Fruit fly (Drosophila melanogaster) whole organism, embryonic: ENCODE data around the gene CG2182.

Source experiments
- Abd-B ChIP-seq: fragments of 200-800 bp; sonication (Bioruptor generic); optimal IDR thresholded peaks from 2 replicates; lab custom pipeline; 2018; ENCODE audit warnings: missing biosample characterization, mild to moderate bottlenecking, missing genetic modification characterization, moderate library complexity
- Adf1 ChIP-seq: fragments of 200-800 bp; sonication (Bioruptor generic); IDR thresholded peaks from 2 replicates; pipeline ENCODE4 v1.3.6; 2022; ENCODE audit warnings: missing biosample characterization, missing genetic modification characterization
- Atf-2 ChIP-seq: fragments of 200-800 bp; sonication (Bioruptor generic); optimal IDR thresholded peaks from 2 replicates; lab custom pipeline; 2016; ENCODE audit warnings: missing biosample characterization, missing genetic modification characterization
- Blimp-1 ChIP-seq: fragments of 200-800 bp; sonication (Bioruptor generic); optimal IDR thresholded peaks from 3 replicates; lab custom pipeline; 2018; ENCODE audit warnings: missing biosample characterization, missing genetic modification characterization, mild to moderate bottlenecking, moderate library complexity, missing genetic modification reagents
- C15 ChIP-seq: fragments of 200-800 bp; sonication (Bioruptor generic); IDR thresholded peaks from 3 replicates; pipeline ENCODE4 v1.3.6; 2022; ENCODE audit warnings: missing biosample characterization, missing genetic modification characterization
- CG10462 ChIP-seq: fragments of 200-800 bp; sonication (Bioruptor generic); optimal IDR thresholded peaks from 2 replicates; lab custom pipeline; 2016; ENCODE audit warnings: missing biosample characterization, missing genetic modification characterization
- CG13123 ChIP-seq: fragments of 200-800 bp; sonication (Bioruptor generic); optimal IDR thresholded peaks from 2 replicates; lab custom pipeline; 2016; ENCODE audit warnings: missing biosample characterization, missing genetic modification characterization
- CG17328 ChIP-seq: fragments of 200-800 bp; sonication (Bioruptor generic); IDR thresholded peaks from 2 replicates; pipeline ENCODE4 v1.3.6; 2022; ENCODE audit warnings: missing biosample characterization, missing genetic modification characterization
- CG17802 ChIP-seq: fragments of 200-800 bp; sonication (Bioruptor generic); optimal IDR thresholded peaks from 2 replicates; lab custom pipeline; 2018; ENCODE audit warnings: missing biosample characterization, mild to moderate bottlenecking, missing genetic modification characterization, moderate library complexity
- CG1832 ChIP-seq: fragments of 200-800 bp; sonication (Bioruptor generic); optimal IDR thresholded peaks from 2 replicates; lab custom pipeline; 2017; ENCODE audit warnings: missing biosample characterization, mild to moderate bottlenecking, missing genetic modification characterization, inconsistent platforms
- CG30403 ChIP-seq: fragments of 200-800 bp; sonication (Bioruptor generic); optimal IDR thresholded peaks from 3 replicates; lab custom pipeline; 2016; ENCODE audit warnings: missing biosample characterization, missing genetic modification characterization
- CG30431 ChIP-seq: fragments of 200-800 bp; sonication (Bioruptor generic); optimal IDR thresholded peaks from 2 replicates; lab custom pipeline; 2017; ENCODE audit warnings: missing biosample characterization, missing genetic modification characterization
- CG3065 ChIP-seq: fragments of 200-800 bp; sonication (Bioruptor generic); optimal IDR thresholded peaks from 2 replicates; lab custom pipeline; 2016; ENCODE audit warnings: missing biosample characterization, missing genetic modification characterization
- CG31365 ChIP-seq: fragments of 200-800 bp; sonication (Bioruptor generic); optimal IDR thresholded peaks from 2 replicates; lab custom pipeline; 2018; ENCODE audit warnings: missing biosample characterization, mild to moderate bottlenecking, missing genetic modification characterization
- CG32532 ChIP-seq: fragments of 200-800 bp; sonication (Bioruptor generic); IDR thresholded peaks from 2 replicates; pipeline ENCODE4 v1.3.6; 2022; ENCODE audit warnings: missing biosample characterization, missing genetic modification characterization
- CG3407 ChIP-seq: fragments of 200-800 bp; sonication (Bioruptor generic); optimal IDR thresholded peaks from 2 replicates; lab custom pipeline; 2018; ENCODE audit warnings: missing biosample characterization, mild to moderate bottlenecking, missing genetic modification characterization
- CG34422 ChIP-seq: fragments of 200-800 bp; sonication (Bioruptor generic); IDR thresholded peaks from 3 replicates; pipeline ENCODE4 v1.3.6; 2022; ENCODE audit warnings: missing biosample characterization, missing genetic modification characterization
- CG4617 ChIP-seq: fragments of 200-800 bp; sonication (Bioruptor generic); optimal IDR thresholded peaks from 3 replicates; lab custom pipeline; 2016; ENCODE audit warnings: missing biosample characterization, missing genetic modification characterization, borderline replicate concordance
- CG6765 ChIP-seq: fragments of 200-800 bp; sonication (Bioruptor generic); optimal IDR thresholded peaks from 3 replicates; lab custom pipeline; 2017; ENCODE audit warnings: missing biosample characterization, mild to moderate bottlenecking, missing genetic modification characterization
- CG7271 ChIP-seq: fragments of 200-800 bp; sonication (Bioruptor generic); optimal IDR thresholded peaks from 2 replicates; lab custom pipeline; 2018; ENCODE audit warnings: missing biosample characterization, mild to moderate bottlenecking, missing genetic modification characterization, moderate library complexity
- CG8281 ChIP-seq: fragments of 200-800 bp; sonication (Bioruptor generic); optimal IDR thresholded peaks from 2 replicates; lab custom pipeline; 2018; ENCODE audit warnings: missing biosample characterization, mild to moderate bottlenecking, missing genetic modification characterization, moderate library complexity
- CG8359 ChIP-seq: fragments of 200-800 bp; sonication (Bioruptor generic); optimal IDR thresholded peaks from 2 replicates; lab custom pipeline; 2017; ENCODE audit warnings: missing biosample characterization, mild to moderate bottlenecking, missing genetic modification characterization, borderline replicate concordance
- CoRest ChIP-seq: fragments of 200-800 bp; sonication (Bioruptor generic); optimal IDR thresholded peaks from 3 replicates; lab custom pipeline; 2018; ENCODE audit warnings: missing biosample characterization, mild to moderate bottlenecking, missing genetic modification characterization, moderate library complexity
- Dfd ChIP-seq, 2 experiments: fragments of >200 bp; optimal IDR thresholded peaks; 2 replicates each; lab custom pipeline; 2017; ENCODE audit warnings: missing biosample characterization in 2 of 2, missing genetic modification characterization in 2 of 2
- Doc3 ChIP-seq: fragments of 200-800 bp; sonication (Bioruptor generic); IDR thresholded peaks from 3 replicates; pipeline ENCODE4 v1.3.6; 2022; ENCODE audit warnings: missing biosample characterization, missing genetic modification characterization; ENCODE audit not compliant: partially characterized antibody
- Hr3 ChIP-seq: fragments of 200-800 bp; sonication (Bioruptor generic); optimal IDR thresholded peaks from 3 replicates; lab custom pipeline; 2016; ENCODE audit warnings: missing biosample characterization, missing genetic modification characterization
- Neu2 ChIP-seq: fragments of 200-800 bp; sonication (Bioruptor generic); optimal IDR thresholded peaks from 3 replicates; lab custom pipeline; 2016; ENCODE audit warnings: missing biosample characterization, missing genetic modification characterization, borderline replicate concordance
- Nf-YB ChIP-seq: fragments of 200-800 bp; sonication (Bioruptor generic); optimal IDR thresholded peaks from 3 replicates; lab custom pipeline; 2019; ENCODE audit warnings: missing biosample characterization, mild to moderate bottlenecking, missing genetic modification characterization, moderate library complexity
- Nf-YC ChIP-seq: fragments of 200-800 bp; optimal IDR thresholded peaks from 3 replicates; lab custom pipeline; 2019; ENCODE audit warnings: missing biosample characterization, mild to moderate bottlenecking, missing genetic modification characterization, moderate library complexity
- Oaz ChIP-seq: fragments of 200-800 bp; sonication (Bioruptor generic); IDR thresholded peaks from 2 replicates; pipeline ENCODE4 v1.3.6; 2022; ENCODE audit warnings: missing biosample characterization, missing genetic modification characterization
- Sox100B ChIP-seq: fragments of 200-800 bp; sonication (Bioruptor generic); optimal IDR thresholded peaks from 3 replicates; lab custom pipeline; 2018; ENCODE audit warnings: missing biosample characterization, mild to moderate bottlenecking, missing genetic modification characterization
- Ssrp ChIP-seq: fragments of 200-800 bp; sonication (Bioruptor generic); optimal IDR thresholded peaks from 2 replicates; lab custom pipeline; 2018; ENCODE audit warnings: missing biosample characterization, mild to moderate bottlenecking, missing genetic modification characterization, moderate library complexity
- Taf1 ChIP-seq: fragments of 200-800 bp; sonication (Bioruptor generic); IDR thresholded peaks from 2 replicates; pipeline ENCODE4 v1.3.6; 2022; ENCODE audit warnings: missing biosample characterization, missing genetic modification characterization
- amos ChIP-seq: fragments of 200-800 bp; sonication (Bioruptor generic); IDR thresholded peaks from 2 replicates; pipeline ENCODE4 v1.3.6; 2022; ENCODE audit warnings: missing biosample characterization, missing genetic modification characterization; ENCODE audit not compliant: partially characterized antibody
- cad ChIP-seq: fragments of >200 bp; optimal IDR thresholded peaks from 2 replicates; lab custom pipeline; 2017; ENCODE audit warnings: missing biosample characterization, missing genetic modification characterization
- caup ChIP-seq: fragments of 200-800 bp; sonication (Bioruptor generic); optimal IDR thresholded peaks from 3 replicates; lab custom pipeline; 2017; ENCODE audit warnings: missing biosample characterization, mild to moderate bottlenecking, missing genetic modification characterization, moderate library complexity; ENCODE audit not compliant: severe bottlenecking
- corto ChIP-seq: fragments of 200-800 bp; sonication (Bioruptor generic); optimal IDR thresholded peaks from 2 replicates; lab custom pipeline; 2016; ENCODE audit warnings: missing biosample characterization, mild to moderate bottlenecking, missing genetic modification characterization, moderate library complexity
- dmrt11E ChIP-seq: fragments of 200-800 bp; sonication (Bioruptor generic); optimal IDR thresholded peaks from 3 replicates; lab custom pipeline; 2018; ENCODE audit warnings: missing biosample characterization, mild to moderate bottlenecking, missing genetic modification characterization, moderate library complexity
- eyg ChIP-seq: fragments of 200-800 bp; sonication (Bioruptor generic); optimal IDR thresholded peaks from 3 replicates; lab custom pipeline; 2016; ENCODE audit warnings: missing biosample characterization, missing genetic modification characterization
- fru ChIP-seq: fragments of >200 bp; optimal IDR thresholded peaks from 2 replicates; lab custom pipeline; 2017
- ftz-f1 ChIP-seq: fragments of 200-800 bp; sonication (Bioruptor generic); optimal IDR thresholded peaks from 2 replicates; lab custom pipeline; 2016; ENCODE audit warnings: missing biosample characterization, missing genetic modification characterization
- jigr1 ChIP-seq: fragments of 200-800 bp; sonication (Bioruptor generic); IDR thresholded peaks from 3 replicates; pipeline ENCODE4 v1.3.6; 2022; ENCODE audit warnings: missing biosample characterization, missing genetic modification characterization
- odd ChIP-seq: fragments of 200-800 bp; sonication (Bioruptor generic); optimal IDR thresholded peaks from 2 replicates; lab custom pipeline; 2017; ENCODE audit warnings: missing biosample characterization, mild to moderate bottlenecking, missing genetic modification characterization
- otp ChIP-seq: fragments of 200-800 bp; sonication (Bioruptor generic); IDR thresholded peaks from 3 replicates; pipeline ENCODE4, ENCODE4 v1.3.6; 2022; ENCODE audit warnings: missing biosample characterization, missing genetic modification characterization
- peb ChIP-seq: fragments of 200-800 bp; sonication (Bioruptor generic); IDR thresholded peaks from 2 replicates; pipeline ENCODE4 v1.3.6; 2022; ENCODE audit warnings: missing biosample characterization, missing genetic modification characterization
- pita ChIP-seq: fragments of 200-800 bp; sonication (Bioruptor generic); optimal IDR thresholded peaks from 2 replicates; lab custom pipeline; 2017; ENCODE audit warnings: missing biosample characterization, mild to moderate bottlenecking, missing genetic modification characterization
- tap ChIP-seq: fragments of 200-800 bp; optimal IDR thresholded peaks from 3 replicates; lab custom pipeline; 2019; ENCODE audit warnings: missing biosample characterization, mild to moderate bottlenecking, missing genetic modification characterization, moderate library complexity
- unpg ChIP-seq: fragments of 200-800 bp; sonication (Bioruptor generic); optimal IDR thresholded peaks from 3 replicates; lab custom pipeline; 2018; ENCODE audit warnings: missing biosample characterization, mild to moderate bottlenecking, missing genetic modification characterization, moderate library complexity
- wek ChIP-seq: fragments of 200-800 bp; sonication (Bioruptor generic); optimal IDR thresholded peaks from 3 replicates; lab custom pipeline; 2018; ENCODE audit warnings: missing biosample characterization, mild to moderate bottlenecking, missing genetic modification characterization, moderate library complexity
- z ChIP-seq: fragments of 200-800 bp; sonication (Bioruptor generic); IDR thresholded peaks from 3 replicates; pipeline ENCODE4 v1.3.6; 2022; ENCODE audit warnings: missing biosample characterization, missing genetic modification characterization

CG2182 gene

DNA sequence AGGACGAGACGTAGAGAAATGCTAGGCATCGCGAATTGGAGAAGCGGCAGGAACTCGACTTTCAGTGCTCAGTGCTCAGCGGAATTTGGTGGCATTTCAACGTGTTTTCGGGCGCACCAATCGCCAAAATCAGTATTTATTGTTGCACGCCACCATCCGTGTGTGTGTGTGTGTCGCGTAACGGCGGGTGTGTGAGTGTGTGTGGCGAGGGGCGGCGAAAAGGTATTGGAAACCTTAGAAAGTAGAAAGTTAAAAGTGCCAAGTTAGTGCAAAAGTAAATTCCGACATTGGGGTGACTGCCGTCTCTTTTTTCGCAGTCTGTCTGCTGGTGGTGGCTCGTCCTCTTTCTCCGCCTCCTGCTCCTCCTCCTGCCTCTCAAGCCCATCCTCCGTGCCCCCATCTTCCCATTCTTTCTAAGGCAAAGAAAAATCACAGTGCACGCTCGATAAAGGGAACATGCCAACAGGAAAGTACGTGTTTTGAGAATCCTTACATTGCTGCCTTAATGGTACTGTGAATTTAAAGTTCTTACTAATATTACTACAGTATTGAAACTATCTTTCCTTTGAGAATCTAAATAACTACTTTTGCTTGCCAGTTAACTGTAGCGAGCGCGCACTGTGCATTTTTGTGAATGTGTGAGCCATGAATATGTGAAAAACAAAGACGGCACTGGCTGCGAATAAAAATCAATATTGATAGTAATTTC lies 26.5 kb upstream of the CG2182 start (continued):
- TF ChIP-seq dmrt11E (tag; lab: Kevin White, UChicago), result no peak
- TF ChIP-seq peb, result no peak
- TF ChIP-seq Neu2 (GFP tag; lab: Kevin White, UChicago), result no peak
- TF ChIP-seq Adf1 (GFP tag; lab: Robert Waterston, UW), result no peak
- no peak for TF ChIP-seq Atf-2 (GFP tag; lab: Kevin White, UChicago)
- peak; percentile 42 for TF ChIP-seq caup (GFP tag; lab: Kevin White, UChicago)
- peak; percentile 24 for TF ChIP-seq Hr3 (GFP tag; lab: Kevin White, UChicago)
- TF ChIP-seq CG17802 (tag; lab: Kevin White, UChicago), result no peak
- TF ChIP-seq CG34422 (GFP tag; lab: Robert Waterston, UW), result no peak
- TF ChIP-seq CG30403 (GFP tag; lab: Kevin White, UChicago), result peak; percentile 48
- no peak for TF ChIP-seq CG3407
- peak; percentile 49 for TF ChIP-seq CoRest (tag; lab: Kevin White, UChicago)
- TF ChIP-seq tap, result peak; percentile 39
- no peak for TF ChIP-seq CG6765 (GFP tag; lab: Kevin White, UChicago)
- TF ChIP-seq Blimp-1 (GFP tag; lab: Kevin White, UChicago), result peak; percentile 43
- TF ChIP-seq CG13123 (GFP tag; lab: Kevin White, UChicago), result no peak
- TF ChIP-seq Oaz (GFP tag; lab: Robert Waterston, UW), result 0 out of 2 replicates have a peak, but pooled peaks have one; percentile 16
- no peak for TF ChIP-seq CG7271 (tag; lab: Kevin White, UChicago)
- no peak for TF ChIP-seq Sox100B (GFP tag; lab: Kevin White, UChicago)
- TF ChIP-seq Nf-YB, result no peak
- peak; percentile 58 for TF ChIP-seq unpg (GFP tag; lab: Kevin White, UChicago)
- TF ChIP-seq Abd-B (GFP tag; lab: Kevin White, UChicago), result peak; percentile 35
- TF ChIP-seq C15 (GFP tag; lab: Robert Waterston, UW), result no peak
- no peak for TF ChIP-seq CG31365 (tag; lab: Kevin White, UChicago)
- TF ChIP-seq Dfd (GFP tag; optimal IDR thresholded peaks at IDR 0.05; lab: Kevin White, UChicago), result no peak
- peak; percentile 18 for TF ChIP-seq CG30431 (GFP tag; lab: Kevin White, UChicago)
- no peak for TF ChIP-seq z (GFP tag; lab: Robert Waterston, UW)
- TF ChIP-seq CG4617, result no peak
- TF ChIP-seq CG17328 (GFP tag; lab: Robert Waterston, UW), result 0 out of 2 replicates have a peak, but pooled peaks have one; percentile 31
- 0 out of 3 replicates have a peak, but pooled peaks have one; percentile 35 for TF ChIP-seq otp (GFP tag; lab: Robert Waterston, UW)
- TF ChIP-seq CG32532 (GFP tag; lab: Robert Waterston, UW), result peak; percentile 24; the same call in 1 of the 2 replicates
- no peak for TF ChIP-seq CG1832 (GFP tag; lab: Kevin White, UChicago)
- peak; percentile 30 for TF ChIP-seq CG8359 (GFP tag; lab: Kevin White, UChicago)
- TF ChIP-seq CG3065 (GFP tag; lab: Kevin White, UChicago), result no peak
- TF ChIP-seq Doc3 (GFP tag; lab: Robert Waterston, UW), result no peak
- no peak for TF ChIP-seq corto
- no peak for TF ChIP-seq fru (lab: Kevin White, UChicago)
- no peak for TF ChIP-seq CG8281 (tag; lab: Kevin White, UChicago)
- TF ChIP-seq ftz-f1 (GFP tag; lab: Kevin White, UChicago), result no peak
- TF ChIP-seq Nf-YC (tag; lab: Kevin White, UChicago), result peak; percentile 7
- TF ChIP-seq odd (GFP tag; lab: Kevin White, UChicago), result no peak
- peak; percentile 47 for TF ChIP-seq Ssrp (tag; lab: Kevin White, UChicago)
- TF ChIP-seq Taf1, result no peak
- no peak for TF ChIP-seq wek
- TF ChIP-seq jigr1 (GFP tag; lab: Robert Waterston, UW), result no peak
- no peak for TF ChIP-seq cad (GFP tag; lab: Kevin White, UChicago)
- no peak for TF ChIP-seq amos
- TF ChIP-seq eyg (GFP tag; lab: Kevin White, UChicago), result no peak
- TF ChIP-seq CG10462 (GFP tag; lab: Kevin White, UChicago), result no peak
- TF ChIP-seq pita, result no peak
